Worm (Caenorhabditis elegans) whole organism, L4/young adult: ENCODE data around the gene E04F6.8.
A peak's percentile ranks its signal among the peaks of the same experiment; 100 is the strongest.

Experiments
- W03F9.2 ChIP-seq: fragments of 150-350 bp; optimal IDR thresholded peaks from 2 replicates; lab custom pipeline; 2014; ENCODE audit warnings: missing biosample characterization, missing genetic modification characterization
- dao-5 ChIP-seq: sonication (generic microtip); optimal IDR thresholded peaks from 2 replicates; lab custom pipeline; 2016; ENCODE audit warnings: missing genotype, missing genetic modification characterization, moderate library complexity, missing compliant biosample characterization
- him-1 ChIP-seq: sonication (generic microtip); optimal IDR thresholded peaks from 2 replicates; lab custom pipeline; 2016; ENCODE audit warnings: missing genotype, missing genetic modification reagents, missing genetic modification characterization, missing compliant biosample characterization

The E04F6.8 gene

DNA sequence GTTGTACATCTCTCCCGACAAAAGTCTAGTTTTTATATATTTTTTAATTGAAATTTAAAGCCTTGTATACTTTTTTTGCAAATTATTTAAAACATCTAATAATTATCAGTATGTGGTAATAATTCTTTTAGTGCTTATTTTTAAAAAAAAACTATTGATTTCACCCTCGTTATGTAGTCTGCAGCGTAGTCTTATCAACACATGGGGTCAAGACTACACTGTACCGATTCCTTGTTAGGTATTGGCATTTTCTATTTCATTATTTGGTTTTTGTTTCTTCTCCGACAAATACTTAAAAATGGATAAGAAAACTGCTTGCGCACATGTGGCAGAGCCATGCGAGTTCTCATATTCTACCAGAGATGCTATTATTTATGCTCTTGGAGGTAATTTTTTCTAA, 15.1 kb downstream of the E04F6.8 start, which contains the start of gene maoc-1:
Gene maoc-1, plus strand, starts transcription at position 237 of the 400 bp plus-strand sequence.
- TF ChIP-seq W03F9.2 (no peak), dao-5 (tag; lab: Kevin White, UChicago) (no peak), him-1 (no peak)

- no peak for TF ChIP-seq W03F9.2
- TF ChIP-seq him-1, result no peak
- TF ChIP-seq dao-5 (tag; lab: Kevin White, UChicago), result no peak
These were observed 15.6 kb downstream of the E04F6.8 start, which contains the start of gene acdh-12 for ce11 chrII:7195541-7195940. Gene acdh-12 (minus strand): TSS chrII:7195641.

DNA sequence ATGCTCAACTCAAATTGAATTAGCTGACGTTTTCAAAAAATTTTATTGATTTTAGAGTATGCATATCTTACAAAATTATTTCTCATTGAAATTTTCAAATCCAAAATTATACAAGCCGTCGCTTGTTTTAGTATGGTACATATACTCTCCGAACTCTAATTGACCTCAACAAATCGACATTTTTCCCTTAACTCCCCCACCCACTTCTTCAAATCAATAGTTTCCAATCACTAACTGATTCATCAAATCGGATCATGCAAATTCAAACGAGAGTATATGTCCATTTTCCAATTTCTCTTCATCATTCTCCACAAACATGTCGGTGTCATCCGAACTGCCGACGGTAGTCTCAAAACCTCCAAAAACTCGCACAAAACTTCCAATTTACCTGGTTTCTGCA, 22.1 kb downstream of the E04F6.8 start, which contains the start of gene E04F6.4:
Gene E04F6.4, plus strand, starts transcription at position 301 of the 400 bp plus-strand sequence.
- no peak for TF ChIP-seq dao-5 (tag; lab: Kevin White, UChicago)
- TF ChIP-seq W03F9.2, result no peak
- TF ChIP-seq him-1, result no peak

DNA sequence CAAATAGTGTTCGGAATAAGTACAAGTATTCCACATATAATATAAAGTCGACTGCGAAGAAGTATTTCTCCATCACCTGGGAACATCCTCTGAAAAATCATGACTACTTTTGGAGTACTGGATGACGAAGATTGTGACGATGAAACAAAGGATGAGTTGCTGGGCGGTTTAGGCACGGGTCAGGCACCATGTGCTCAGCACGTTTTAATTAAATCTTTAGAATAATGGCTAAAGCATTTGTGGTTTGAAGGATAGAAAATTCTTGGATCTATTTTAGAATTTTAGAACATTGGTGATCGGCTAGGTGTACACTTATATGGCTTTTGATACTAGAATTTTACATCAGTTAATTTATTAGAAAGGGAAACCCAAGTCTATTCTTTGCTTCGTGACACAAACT, 24.1 kb downstream of the E04F6.8 start, which contains the start of gene C27H5.6:
Gene C27H5.6, minus strand, starts transcription at position 101 of the 400 bp plus-strand sequence.
- TF ChIP-seq dao-5 (tag; lab: Kevin White, UChicago), result no peak
- no peak for TF ChIP-seq W03F9.2
- no peak for TF ChIP-seq him-1

- TF ChIP-seq him-1 (no peak), dao-5 (tag; lab: Kevin White, UChicago) (no peak), W03F9.2 (no peak)
These were observed 25.1 kb downstream of the E04F6.8 start for ce11 chrII:7186117-7186516.

DNA sequence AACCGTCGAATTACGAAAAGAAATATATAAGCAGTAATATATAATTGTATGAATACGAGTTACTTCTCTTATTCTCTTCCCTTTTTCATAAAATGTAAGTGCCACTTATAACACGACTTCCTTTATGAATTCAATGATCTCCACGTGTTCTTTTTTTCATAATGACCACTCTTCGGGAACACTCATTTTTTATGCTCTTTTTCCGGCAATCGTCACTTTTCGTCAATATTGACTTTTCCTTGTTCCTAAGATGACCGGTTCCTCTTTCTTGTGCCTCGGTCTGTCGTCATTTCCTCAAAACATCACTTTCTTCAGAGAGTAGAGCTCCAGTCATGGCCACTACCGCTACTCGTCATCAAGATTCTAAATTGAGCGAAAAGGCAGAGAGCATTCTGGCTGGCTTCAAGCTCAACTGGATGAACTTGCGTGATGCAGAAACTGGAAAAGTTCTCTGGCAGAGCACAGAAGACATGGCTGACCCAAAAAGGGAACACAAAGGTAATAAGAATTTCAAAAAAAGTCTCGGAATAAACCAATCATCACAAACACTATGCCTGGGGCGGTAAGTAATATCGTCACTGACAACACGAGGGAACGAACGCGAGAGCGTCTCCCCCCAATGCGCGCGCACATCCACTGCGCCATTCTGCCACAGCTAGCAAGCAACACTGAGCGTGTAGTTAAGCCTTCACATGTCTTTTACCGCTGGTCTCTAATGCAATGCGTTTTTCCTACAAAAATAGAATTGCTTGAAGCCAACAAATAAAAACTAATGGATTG, 27.5 kb downstream of the E04F6.8 start, which contains the start of gene pdl-1:
Gene pdl-1, plus strand, starts transcription at position 309 of the 780 bp plus-strand sequence.
- TF ChIP-seq him-1, result peak; percentile 80
- TF ChIP-seq dao-5 (tag; lab: Kevin White, UChicago), result peak; percentile 94
- peak; percentile 51 for TF ChIP-seq W03F9.2

DNA sequence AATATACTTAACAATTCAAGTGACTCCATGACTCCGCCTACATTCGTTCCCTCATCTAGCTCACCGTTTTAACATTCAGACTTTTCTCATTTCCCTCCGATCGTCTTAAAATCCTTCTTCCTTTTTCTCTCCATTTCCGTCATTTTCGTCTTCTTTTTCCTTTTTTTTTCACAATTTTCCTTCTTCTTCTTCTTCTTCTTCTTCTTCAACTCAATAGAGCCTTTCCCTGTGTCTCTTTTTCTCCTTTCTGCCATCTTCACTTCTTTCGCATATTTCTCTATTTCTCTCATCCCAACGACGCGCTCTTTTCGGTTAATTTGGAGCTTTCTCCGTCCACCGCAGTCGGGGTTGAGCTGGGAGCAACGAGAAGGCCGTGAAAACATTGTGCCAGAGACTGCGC, 28.6 kb downstream of the E04F6.8 start:
- no peak for TF ChIP-seq W03F9.2
- no peak for TF ChIP-seq dao-5 (tag; lab: Kevin White, UChicago)
- TF ChIP-seq him-1, result no peak

- TF ChIP-seq W03F9.2, result no peak
- no peak for TF ChIP-seq him-1
- no peak for TF ChIP-seq dao-5 (tag; lab: Kevin White, UChicago)
These were observed 35.1 kb downstream of the E04F6.8 start for ce11 chrII:7176108-7176507.

ce11 chrII:7174843-7175242, 36.3 kb downstream of the E04F6.8 start, which contains the start of gene glc-4:
Gene glc-4 (minus strand): TSS chrII:7174943.
- no peak for TF ChIP-seq W03F9.2
- TF ChIP-seq dao-5 (tag; lab: Kevin White, UChicago), result no peak
- TF ChIP-seq him-1, result no peak

DNA sequence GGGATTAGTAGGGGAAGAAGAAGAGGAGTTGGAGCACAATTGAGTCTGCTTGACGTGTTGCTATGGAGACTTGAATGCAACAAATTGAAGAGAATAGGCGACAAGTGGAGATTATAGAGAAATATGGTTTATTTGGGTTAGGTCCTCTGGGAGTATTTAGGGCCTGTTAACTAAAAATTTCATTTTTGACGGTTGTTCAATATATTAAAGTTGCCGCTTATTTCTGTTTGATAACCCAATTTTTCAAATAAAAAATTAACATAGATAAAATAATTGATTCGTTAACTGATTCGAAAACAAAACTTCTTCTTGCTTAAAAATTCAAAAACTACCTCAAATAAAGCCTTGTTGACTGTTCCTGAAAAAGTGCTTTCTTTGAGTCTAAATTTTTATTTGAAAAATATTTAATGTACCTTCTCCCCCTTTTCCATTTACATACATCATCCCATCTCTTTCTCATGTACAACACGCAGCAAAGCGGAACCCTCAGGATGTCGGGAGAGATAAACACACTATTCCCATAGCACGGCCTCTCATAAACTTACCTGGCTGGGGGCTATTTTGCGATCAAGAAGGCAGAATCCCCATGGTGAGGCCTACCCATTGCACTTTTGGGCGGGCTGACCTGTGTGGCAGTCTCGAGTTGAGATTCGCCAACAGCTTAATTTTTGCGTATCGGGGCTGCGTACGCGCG, 39.7 kb downstream of the E04F6.8 start, which contains the start of gene dyf-13:
Gene dyf-13, minus strand, starts transcription at position 51 of the 694 bp plus-strand sequence.
- TF ChIP-seq dao-5 (tag; lab: Kevin White, UChicago) (no peak), him-1 (no peak), W03F9.2 (no peak)

DNA sequence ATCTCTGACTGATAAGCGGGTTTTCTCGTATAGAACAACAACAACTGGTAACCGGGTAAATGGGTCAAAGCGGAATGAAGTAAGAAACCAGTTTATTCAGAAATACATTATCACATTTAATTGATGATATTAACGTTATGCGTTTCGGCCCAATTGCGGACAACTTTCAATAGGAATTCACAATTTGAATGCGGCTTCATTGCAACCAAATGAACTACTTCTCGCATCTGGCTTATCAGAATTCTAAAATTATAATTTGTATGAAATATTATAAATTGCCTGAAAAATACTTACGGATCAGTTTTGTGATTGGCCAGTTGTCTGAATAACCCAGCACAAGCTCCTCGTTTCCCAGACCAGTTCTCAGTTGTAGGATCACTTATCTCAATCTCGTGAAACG, 42.5 kb downstream of the E04F6.8 start, which contains the start of gene col-36:
Gene col-36, minus strand, starts transcription at position 101 of the 400 bp plus-strand sequence.
- TF ChIP-seq W03F9.2 (no peak), him-1 (no peak), dao-5 (tag; lab: Kevin White, UChicago) (no peak)

ce11 chrII:7166768-7167167, 44.4 kb downstream of the E04F6.8 start:
- TF ChIP-seq W03F9.2 (no peak), him-1 (no peak)

DNA sequence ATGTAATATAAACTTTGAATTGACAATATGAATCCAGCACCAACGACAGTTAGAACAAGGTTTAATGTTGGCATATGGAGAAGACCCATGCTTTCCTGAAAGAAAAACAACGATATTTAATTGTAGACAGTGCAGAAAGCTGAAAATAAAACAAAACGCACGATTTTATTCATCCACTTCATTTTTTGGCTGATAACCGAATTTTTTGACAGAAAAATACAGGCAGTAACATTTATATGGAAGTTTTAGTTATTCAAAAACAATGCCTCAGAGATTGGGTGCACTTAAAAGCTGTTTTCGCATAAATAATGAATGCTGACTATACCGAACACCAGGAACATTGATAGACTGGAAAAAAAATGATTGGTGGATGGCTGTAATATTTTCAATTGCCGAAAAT, 45.4 kb downstream of the E04F6.8 start, which contains the start of gene mfsd-13.2:
Gene mfsd-13.2, minus strand, starts transcription at position 101 of the 400 bp plus-strand sequence.
- TF ChIP-seq W03F9.2 (no peak), him-1 (no peak), dao-5 (tag; lab: Kevin White, UChicago) (no peak)

- no peak for TF ChIP-seq him-1
- no peak for TF ChIP-seq dao-5 (tag; lab: Kevin White, UChicago)
- TF ChIP-seq W03F9.2, result no peak
These were observed 49.7 kb downstream of the E04F6.8 start, which contains the start of gene C27H5.12 for ce11 chrII:7161512-7161911. Gene C27H5.12 (minus strand): TSS chrII:7161612.
